Worm (Caenorhabditis elegans): ENCODE data around the gene M03B6.5.
A peak's percentile ranks its signal among the peaks of the same experiment; 100 is the strongest.

M03B6.5 gene

DNA sequence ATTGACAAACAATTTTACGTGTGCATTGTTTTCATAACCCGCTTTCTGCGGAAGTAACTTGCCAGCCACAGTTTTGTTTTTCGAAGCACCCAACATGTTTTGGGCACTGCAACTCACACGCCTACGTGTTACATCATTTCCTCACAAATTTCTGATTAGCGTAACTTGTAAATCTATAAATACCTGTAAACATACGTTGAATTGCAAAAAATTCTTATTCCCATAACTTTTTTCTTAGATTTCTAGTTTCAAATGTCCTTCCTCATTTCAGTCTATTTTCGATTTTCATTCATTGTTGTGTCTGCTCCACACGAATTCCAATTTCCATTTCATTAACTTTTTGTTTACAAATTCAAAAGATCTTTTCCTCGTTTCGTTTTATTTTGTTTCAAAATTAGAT is 3.4 kb upstream of the M03B6.5 start:
- no peak for TF ChIP-seq pag-3 (tag; optimal IDR thresholded peaks at IDR 0.05; ENCODE audit: borderline replicate concordance)
- TF ChIP-seq npax-4 (tag; optimal IDR thresholded peaks at IDR 0.05) = no peak
- TF ChIP-seq unc-3 (GFP tag; conservative IDR thresholded peaks at IDR 0.05) = no peak
- no peak for TF ChIP-seq unc-3 (tag; optimal IDR thresholded peaks at IDR 0.05)
- no peak for TF ChIP-seq tbx-2 (tag; optimal IDR thresholded peaks at IDR 0.05)
- no peak for TF ChIP-seq unc-55 (GFP tag; optimal IDR thresholded peaks at IDR 0.05)
- TF ChIP-seq hlh-6 (tag; optimal IDR thresholded peaks at IDR 0.05) = no peak
- TF ChIP-seq ceh-19 (GFP tag; optimal IDR thresholded peaks at IDR 0.05) = no peak
- no peak for TF ChIP-seq elt-2 (tag; optimal IDR thresholded peaks at IDR 0.05)
- no peak for TF ChIP-seq ttx-3 (tag; optimal IDR thresholded peaks at IDR 0.05)
- no peak for TF ChIP-seq pax-1 (tag; optimal IDR thresholded peaks at IDR 0.05)

DNA sequence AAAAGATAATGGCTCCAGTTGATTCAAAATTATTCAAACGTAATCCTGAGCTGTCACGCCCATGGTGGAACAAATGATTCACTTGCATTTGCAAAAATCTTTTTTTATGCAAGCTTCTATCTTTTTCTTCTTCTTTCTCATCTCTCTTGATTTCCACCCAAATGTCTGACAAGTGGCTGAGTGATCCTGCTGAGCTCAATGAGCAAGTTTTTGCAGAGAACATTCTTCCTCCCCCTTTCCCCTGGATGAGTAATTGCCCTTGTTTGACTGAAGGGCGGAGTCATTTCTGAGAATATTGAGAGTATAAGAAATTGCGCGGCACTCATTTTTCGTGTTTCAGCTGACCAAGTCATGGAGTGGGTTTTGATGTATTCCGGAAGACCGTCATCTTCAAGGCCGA is 2.5 kb upstream of the M03B6.5 start, which contains the start of gene M03B6.1:
Gene M03B6.1 (plus strand): TSS at position 334 of the 400 bp plus-strand sequence.
- TF ChIP-seq zip-5 (tag; optimal IDR thresholded peaks at IDR 0.05) = no peak
- TF ChIP-seq pha-2 (tag; optimal IDR thresholded peaks at IDR 0.05) = no peak
- TF ChIP-seq hlh-8 (tag; optimal IDR thresholded peaks at IDR 0.05) = no peak
- TF ChIP-seq unc-3 (GFP tag; conservative IDR thresholded peaks at IDR 0.05) = no peak
- no peak for TF ChIP-seq unc-3 (tag; optimal IDR thresholded peaks at IDR 0.05)
- no peak for TF ChIP-seq odd-2 (tag; optimal IDR thresholded peaks at IDR 0.05)
- TF ChIP-seq ahr-1 (tag; optimal IDR thresholded peaks at IDR 0.05) = no peak
- no peak for TF ChIP-seq C38D4.7 (GFP tag; optimal IDR thresholded peaks at IDR 0.05)

DNA sequence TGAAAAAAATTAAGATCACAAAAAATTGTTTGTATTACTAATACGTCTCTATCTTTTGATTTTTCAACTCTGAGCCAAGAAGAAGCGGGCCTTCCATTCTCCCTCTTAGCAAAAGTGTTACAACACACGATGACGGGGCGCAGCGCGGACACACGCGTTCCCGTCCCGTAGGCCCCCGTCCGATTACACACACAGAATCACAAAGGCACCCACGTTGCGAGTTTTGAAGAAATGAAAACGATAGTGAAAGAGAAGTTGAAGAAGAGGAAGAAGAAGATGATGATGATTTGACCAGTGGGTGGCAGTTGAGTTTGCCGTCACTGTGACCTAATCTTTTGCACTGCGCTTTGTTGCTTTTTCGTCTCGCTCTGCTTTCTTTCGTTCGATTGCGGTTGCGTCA is 2.2 kb downstream of the M03B6.5 start:
- TF ChIP-seq unc-86 (tag; optimal IDR thresholded peaks at IDR 0.05) (no peak), K02D7.2 (tag; optimal IDR thresholded peaks at IDR 0.05) (no peak), pha-4 (tag; optimal IDR thresholded peaks at IDR 0.05) (no peak), ceh-45 (GFP tag; IDR thresholded peaks at IDR 0.05) (no peak), sox-2 (GFP tag; IDR thresholded peaks at IDR 0.05) (no peak), rnt-1 (tag; optimal IDR thresholded peaks at IDR 0.05) (no peak), ceh-9 (tag; optimal IDR thresholded peaks at IDR 0.05) (no peak), nfya-1 (tag; optimal IDR thresholded peaks at IDR 0.05) (no peak), hlh-8 (tag; optimal IDR thresholded peaks at IDR 0.05) (no peak), ceh-24 (tag; optimal IDR thresholded peaks at IDR 0.05) (no peak), dve-1 (tag; optimal IDR thresholded peaks at IDR 0.05) (no peak), hlh-15 (tag; optimal IDR thresholded peaks at IDR 0.05) (no peak), pha-2 (tag; optimal IDR thresholded peaks at IDR 0.05) (no peak), fkh-6 (tag; optimal IDR thresholded peaks at IDR 0.05) (no peak), ceh-22 (tag; optimal IDR thresholded peaks at IDR 0.05) (no peak), che-1 (tag; optimal IDR thresholded peaks at IDR 0.05) (no peak), eyg-1 (tag; optimal IDR thresholded peaks at IDR 0.05) (no peak), ama-1 (optimal IDR thresholded peaks at IDR 0.05) (no peak)

DNA sequence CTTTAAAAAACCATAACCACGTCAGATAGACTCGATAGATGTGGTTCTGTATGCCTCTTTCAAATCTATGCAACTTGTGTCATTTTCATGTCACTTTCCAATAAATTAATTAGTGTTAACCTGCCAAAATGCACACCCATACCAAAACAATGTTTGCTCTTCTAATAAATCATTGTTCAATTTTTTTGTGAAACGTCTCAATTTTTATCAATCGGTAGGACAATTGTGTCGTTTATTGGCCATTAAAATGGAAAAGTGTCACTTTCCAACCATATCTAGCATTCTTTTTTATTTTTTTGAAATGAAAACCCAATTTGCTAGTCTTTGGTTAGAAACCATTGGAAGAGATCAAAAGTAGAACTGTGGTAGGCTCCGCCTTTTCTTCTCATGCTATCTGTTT is 6.6 kb downstream of the M03B6.5 start:
- TF ChIP-seq C08G9.2 (tag; optimal IDR thresholded peaks at IDR 0.05) = no peak
- no peak for TF ChIP-seq unc-55 (GFP tag; optimal IDR thresholded peaks at IDR 0.05)
- no peak for TF ChIP-seq nhr-232 (tag; optimal IDR thresholded peaks at IDR 0.05)
- no peak for TF ChIP-seq C38D4.7 (GFP tag; optimal IDR thresholded peaks at IDR 0.05)
- TF ChIP-seq unc-42 (tag; optimal IDR thresholded peaks at IDR 0.05) = no peak
- no peak for TF ChIP-seq npax-4 (tag; optimal IDR thresholded peaks at IDR 0.05)
- no peak for TF ChIP-seq ceh-6 (GFP tag; optimal IDR thresholded peaks at IDR 0.05)

DNA sequence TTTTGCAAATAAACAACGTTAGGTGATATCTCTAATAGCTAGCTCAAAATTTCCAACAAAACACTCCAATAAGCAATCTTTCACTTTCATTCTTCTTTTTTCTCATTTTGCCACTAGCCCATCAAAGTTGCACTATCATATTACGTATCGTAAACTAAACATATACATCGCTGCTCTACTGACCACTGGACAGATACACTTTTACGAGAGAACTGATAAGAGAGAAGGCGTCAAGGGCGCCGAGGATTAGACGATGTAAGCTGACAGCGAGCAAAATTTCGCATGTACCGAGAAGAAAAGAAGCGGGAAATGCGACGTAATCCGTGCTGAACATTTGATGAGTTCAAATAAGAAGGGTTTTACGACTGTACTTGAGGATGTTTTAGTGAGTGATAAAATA is 7.8 kb downstream of the M03B6.5 start:
- TF ChIP-seq ama-1 (optimal IDR thresholded peaks at IDR 0.05) (no peak), eyg-1 (tag; optimal IDR thresholded peaks at IDR 0.05) (no peak), C08G9.2 (tag; optimal IDR thresholded peaks at IDR 0.05) (no peak), elt-2 (tag; optimal IDR thresholded peaks at IDR 0.05) (peak; percentile 10), ceh-22 (tag; optimal IDR thresholded peaks at IDR 0.05) (no peak)
